Worm (Caenorhabditis elegans): ENCODE measurements around the gene ZK616.2.

ZK616.2 gene

DNA sequence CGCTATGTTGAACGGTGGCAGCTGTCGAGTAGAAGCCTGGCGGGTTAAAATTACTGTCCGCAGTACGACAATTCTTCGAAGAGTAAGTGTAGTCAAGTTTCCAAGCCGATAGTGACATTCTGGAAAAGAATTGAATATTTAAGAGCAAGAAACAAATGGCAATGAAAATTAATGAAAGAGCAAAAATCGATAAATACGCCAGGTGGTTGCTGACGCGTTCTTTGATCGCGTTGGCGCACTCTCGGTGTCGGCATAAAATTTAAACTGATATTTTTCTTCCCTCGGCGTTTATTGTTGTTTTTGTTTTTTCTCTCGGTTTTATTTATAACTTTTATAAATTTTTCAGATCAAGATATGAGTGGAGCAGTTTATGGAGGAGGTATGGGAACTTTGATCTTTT, 3.0 kb upstream of the ZK616.2 start, which contains the start of the genes perm-3 and swsn-6 (continued):
- TF ChIP-seq aptf-3 (GFP tag; IDR thresholded peaks at IDR 0.05), result no peak
- TF ChIP-seq madf-3 (GFP tag; IDR thresholded peaks at IDR 0.05), result peak; percentile 64; the same call in 1 of the 2 replicates
- TF ChIP-seq lir-1 (GFP tag; conservative IDR thresholded peaks at IDR 0.05), result peak; percentile 34; the same call in 1 of the 2 replicates
- TF ChIP-seq dox-1 (GFP tag; IDR thresholded peaks at IDR 0.05), result peak; percentile 83
- TF ChIP-seq let-607 (tag; optimal IDR thresholded peaks at IDR 0.05), result peak in 1 of 2 experiments; percentile 8
- peak; percentile 96 for TF ChIP-seq ztf-18 (tag; optimal IDR thresholded peaks at IDR 0.05)
- no peak for TF ChIP-seq sptf-2 (GFP tag; optimal IDR thresholded peaks at IDR 0.05)
- peak; percentile 70; the same call in 1 of the 2 replicates for TF ChIP-seq madf-6 (GFP tag; IDR thresholded peaks at IDR 0.05)
- peak; percentile 21 for TF ChIP-seq xnd-1 (tag; optimal IDR thresholded peaks at IDR 0.05)
- TF ChIP-seq pha-4 (tag; optimal IDR thresholded peaks at IDR 0.05), result peak; percentile 0
- TF ChIP-seq hlh-12 (tag; optimal IDR thresholded peaks at IDR 0.05), result no peak
- peak; percentile 83 for TF ChIP-seq mcd-1 (GFP tag; IDR thresholded peaks at IDR 0.05)
- peak; percentile 18 for TF ChIP-seq snpc-1.3 (tag; optimal IDR thresholded peaks at IDR 0.05; ENCODE audit: insufficient read depth)
- TF ChIP-seq F37B4.10 (GFP tag; IDR thresholded peaks at IDR 0.05), result no peak
- TF ChIP-seq lin-54 (GFP tag; optimal IDR thresholded peaks at IDR 0.05), result peak; percentile 81
- TF ChIP-seq Y53G8AR.9 (GFP tag; conservative IDR thresholded peaks at IDR 0.05), result peak; percentile 80; the same call in 1 of the 2 replicates
- TF ChIP-seq F33H1.4 (GFP tag; IDR thresholded peaks at IDR 0.05), result peak; percentile 65
- TF ChIP-seq ccch-3 (GFP tag; optimal IDR thresholded peaks at IDR 0.05), result no peak
- TF ChIP-seq hmg-1.2 (GFP tag; IDR thresholded peaks at IDR 0.05), result peak; percentile 40; the same call in 1 of the 2 replicates
- TF ChIP-seq rcor-1 (GFP tag; IDR thresholded peaks at IDR 0.05), result 0 out of 2 replicates have a peak, but pooled peaks have one; percentile 30
- peak; percentile 44 for TF ChIP-seq ZK185.1 (tag; optimal IDR thresholded peaks at IDR 0.05; ENCODE audit: poor library complexity, severe bottlenecking)
- peak; percentile 16 for TF ChIP-seq efl-1 (GFP tag; optimal IDR thresholded peaks at IDR 0.05)

DNA sequence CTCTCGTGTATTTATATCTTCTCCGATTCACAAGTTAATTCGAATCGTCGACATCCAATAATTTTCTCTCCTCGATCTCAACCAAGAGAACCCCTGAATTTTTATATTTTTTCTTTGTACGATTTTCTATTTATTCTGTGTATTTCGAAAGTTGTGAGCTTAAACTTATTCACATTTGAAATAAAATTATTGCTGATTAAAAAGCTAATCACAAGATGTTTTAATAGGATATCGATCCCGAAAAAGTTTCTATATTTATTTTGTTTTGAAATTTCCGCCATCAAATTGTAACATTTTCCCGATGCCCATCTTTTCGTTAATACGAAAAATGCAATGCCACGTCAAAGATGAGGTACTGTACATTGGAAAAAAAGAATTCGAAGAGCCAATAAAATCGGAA, 870 bp upstream of the ZK616.2 start, which contains the start of gene ZK616.3:
ZK616.3 (plus strand) TSS at position 301 of the 400 bp plus-strand sequence.
- TF ChIP-seq ama-1 (optimal IDR thresholded peaks at IDR 0.05), result no peak
- TF ChIP-seq ama-1 (GFP tag; optimal IDR thresholded peaks at IDR 0.05), result no peak
- TF ChIP-seq snpc-4 (GFP tag; optimal IDR thresholded peaks at IDR 0.05), result peak; percentile 10
- TF ChIP-seq snpc-4 (tag; optimal IDR thresholded peaks at IDR 0.05), result peak in 1 of 4 experiments; percentile 53

DNA sequence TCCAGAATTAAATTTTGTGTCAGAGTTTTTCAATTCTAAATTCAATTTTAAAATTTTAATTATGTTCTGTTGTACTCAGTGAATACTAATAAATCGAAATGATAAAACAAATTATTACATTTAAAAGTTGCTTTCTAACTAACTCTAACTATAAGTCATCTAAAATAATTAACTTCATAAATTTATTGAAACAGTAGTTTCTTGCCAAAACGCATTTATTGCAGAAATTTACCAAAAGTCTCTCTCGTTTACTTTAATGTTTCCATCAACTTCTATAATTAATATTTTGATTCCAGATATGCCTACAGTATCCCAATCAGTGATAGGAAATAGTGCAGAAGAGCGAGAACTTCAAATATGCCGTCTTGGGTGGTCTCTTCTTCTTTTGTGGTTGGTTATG, 3.0 kb downstream of the ZK616.2 start, which contains the start of gene ZK616.1:
ZK616.1 (plus strand) TSS at position 301 of the 400 bp plus-strand sequence.
- TF ChIP-seq F49E8.2 (tag; optimal IDR thresholded peaks at IDR 0.05; ENCODE audit: insufficient read depth), result no peak
- TF ChIP-seq Y53F4B.3 (GFP tag; IDR thresholded peaks at IDR 0.05), result no peak
- TF ChIP-seq ceh-27 (GFP tag; optimal IDR thresholded peaks at IDR 0.05), result no peak
- TF ChIP-seq ceh-40 (GFP tag; IDR thresholded peaks at IDR 0.05), result no peak
- no peak for TF ChIP-seq madf-10 (tag; optimal IDR thresholded peaks at IDR 0.05)
- no peak for TF ChIP-seq egrh-3 (GFP tag; IDR thresholded peaks at IDR 0.05)
- no peak for TF ChIP-seq atf-7 (tag; optimal IDR thresholded peaks at IDR 0.05)
- no peak for TF ChIP-seq T07F8.4 (tag; optimal IDR thresholded peaks at IDR 0.05)
- TF ChIP-seq ama-1 (optimal IDR thresholded peaks at IDR 0.05), result no peak
- TF ChIP-seq ama-1 (GFP tag; optimal IDR thresholded peaks at IDR 0.05), result no peak
- no peak for TF ChIP-seq nfya-1 (tag; optimal IDR thresholded peaks at IDR 0.05; ENCODE audit: borderline replicate concordance, insufficient read depth)
- no peak for TF ChIP-seq snpc-1.1 (tag; optimal IDR thresholded peaks at IDR 0.05; ENCODE audit: insufficient read depth)
- TF ChIP-seq dpff-1 (tag; optimal IDR thresholded peaks at IDR 0.05), result no peak
- TF ChIP-seq ztf-18 (tag; optimal IDR thresholded peaks at IDR 0.05), result no peak

All from whole organism, young adult.